Fruit fly (Drosophila melanogaster): ENCODE results near the gene Dysb.

DNA sequence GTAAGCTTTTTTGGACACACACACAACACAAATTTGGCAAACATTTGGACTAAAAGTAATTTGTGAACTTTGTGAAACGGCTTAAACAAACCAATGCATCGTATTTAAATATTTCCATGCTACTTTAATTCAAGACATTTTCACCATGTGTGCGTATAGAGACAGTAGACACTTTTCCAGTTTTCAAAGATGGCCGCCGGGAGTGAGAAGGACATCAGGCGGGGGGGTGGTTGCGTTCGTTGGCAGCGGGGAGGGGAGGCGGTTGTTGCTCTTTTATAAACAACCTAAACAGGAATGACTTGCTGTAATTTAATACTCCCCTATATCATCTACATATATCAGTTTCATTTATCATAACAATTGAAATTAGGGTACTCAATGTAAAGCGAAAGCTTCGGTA, 14.1 kb upstream of the Dysb start:
- TF ChIP-seq CG7556 (GFP tag; optimal IDR thresholded peaks at IDR 0.05), result no peak
- TF ChIP-seq CG8924 (tag; optimal IDR thresholded peaks at IDR 0.05), result no peak
- no peak for TF ChIP-seq hb (GFP tag; IDR thresholded peaks at IDR 0.05; ENCODE audit: partially characterized antibody)
- no peak for TF ChIP-seq CG10321 (GFP tag; IDR thresholded peaks at IDR 0.05)
- no peak for TF ChIP-seq HLH3B (GFP tag; IDR thresholded peaks at IDR 0.05)
- no peak for TF ChIP-seq NC2β (GFP tag; optimal IDR thresholded peaks at IDR 0.05)
- no peak for TF ChIP-seq CG8281 (tag; optimal IDR thresholded peaks at IDR 0.05)
- TF ChIP-seq CG10147 (GFP tag; optimal IDR thresholded peaks at IDR 0.05), result no peak
- no peak for TF ChIP-seq Dref (GFP tag; IDR thresholded peaks at IDR 0.05)
- no peak for TF ChIP-seq h (optimal IDR thresholded peaks at IDR 0.05)
- TF ChIP-seq nom (GFP tag; optimal IDR thresholded peaks at IDR 0.05), result no peak
- TF ChIP-seq CG30020 (tag; optimal IDR thresholded peaks at IDR 0.05), result no peak
- no peak for TF ChIP-seq NFAT (GFP tag; IDR thresholded peaks at IDR 0.05)
